Worm (Caenorhabditis elegans): ENCODE measurements around the gene tbcb-1.

ce11 chrV:13619752-13620151 is 27.8 kb downstream of the tbcb-1 start, which contains the start of gene srd-11:
- no peak for TF ChIP-seq ztf-11 (tag; optimal IDR thresholded peaks at IDR 0.05)
- no peak for TF ChIP-seq mes-2 (tag; optimal IDR thresholded peaks at IDR 0.05; ENCODE audit: poor library complexity, severe bottlenecking)
- TF ChIP-seq jun-1 (tag; optimal IDR thresholded peaks at IDR 0.05) = no peak
- no peak for TF ChIP-seq arid-1 (GFP tag; conservative IDR thresholded peaks at IDR 0.05)
- no peak for TF ChIP-seq lin-38 (GFP tag; IDR thresholded peaks at IDR 0.05)
- TF ChIP-seq mdl-1 (tag; optimal IDR thresholded peaks at IDR 0.05) = no peak
- no peak for TF ChIP-seq ceh-28 (tag; optimal IDR thresholded peaks at IDR 0.05)
- TF ChIP-seq rbr-2 (tag; optimal IDR thresholded peaks at IDR 0.05) = no peak
- TF ChIP-seq aha-1 (tag) = no peak
- no peak for TF ChIP-seq dmd-9 (GFP tag; IDR thresholded peaks at IDR 0.05)
- TF ChIP-seq Y5F2A.4 (GFP tag; optimal IDR thresholded peaks at IDR 0.05) = no peak
- TF ChIP-seq zag-1 (tag; optimal IDR thresholded peaks at IDR 0.05) = no peak
